Fruit fly (Drosophila melanogaster): Measurements from ENCODE around the gene CG9636.

Gene CG9636

dm6 chr3R:8206628-8207275 is 36.8 kb downstream of the CG9636 start:
- TF ChIP-seq CG16815 (GFP tag; optimal IDR thresholded peaks at IDR 0.05), result peak; percentile 26
- TF ChIP-seq sc (optimal IDR thresholded peaks at IDR 0.05), result no peak
- peak; percentile 15 for TF ChIP-seq sc (GFP tag; optimal IDR thresholded peaks at IDR 0.05)
- peak; percentile 56 for TF ChIP-seq CG9215 (GFP tag; IDR thresholded peaks at IDR 0.05)
- TF ChIP-seq CG14667 (GFP tag; IDR thresholded peaks at IDR 0.05), result 0 out of 2 replicates have a peak, but pooled peaks have one; percentile 12
- TF ChIP-seq Dip3 (GFP tag; optimal IDR thresholded peaks at IDR 0.05), result peak; percentile 37
- TF ChIP-seq CG13894 (tag; optimal IDR thresholded peaks at IDR 0.05), result no peak
- peak; percentile 43 for TF ChIP-seq jing (GFP tag; optimal IDR thresholded peaks at IDR 0.05)
- TF ChIP-seq wek (GFP tag; optimal IDR thresholded peaks at IDR 0.05), result no peak
- TF ChIP-seq CG11093 (GFP tag; IDR thresholded peaks at IDR 0.05), result 0 out of 3 replicates have a peak, but pooled peaks have one; percentile 49
- peak; percentile 33; the same call in 1 of the 2 replicates for TF ChIP-seq CG17328 (GFP tag; IDR thresholded peaks at IDR 0.05)
- 0 out of 2 replicates have a peak, but pooled peaks have one; percentile 38 for TF ChIP-seq CG11085 (GFP tag; IDR thresholded peaks at IDR 0.05)
- no peak for TF ChIP-seq CG4617 (GFP tag; optimal IDR thresholded peaks at IDR 0.05; ENCODE audit: borderline replicate concordance)
- TF ChIP-seq Eip74EF (GFP tag; optimal IDR thresholded peaks at IDR 0.05), result peak in 1 of 2 experiments; percentile 29
- TF ChIP-seq hb (GFP tag; IDR thresholded peaks at IDR 0.05; ENCODE audit: partially characterized antibody), result no peak
- TF ChIP-seq Lim3 (GFP tag; IDR thresholded peaks at IDR 0.05), result peak; percentile 71; the same call in 1 of the 2 replicates
- TF ChIP-seq sob (GFP tag; IDR thresholded peaks at IDR 0.05), result no peak; the same call in 1 of the 2 replicates
- peak; percentile 45; the same call in 1 of the 2 replicates for TF ChIP-seq CG32767 (GFP tag; IDR thresholded peaks at IDR 0.05)
- TF ChIP-seq CG11696 (GFP tag; IDR thresholded peaks at IDR 0.05), result no peak
- peak; percentile 53 for TF ChIP-seq Dek (tag; optimal IDR thresholded peaks at IDR 0.05)
- peak; percentile 65 for TF ChIP-seq CG18262 (tag; optimal IDR thresholded peaks at IDR 0.05)
- TF ChIP-seq Ssrp (tag; optimal IDR thresholded peaks at IDR 0.05), result peak; percentile 52
- TF ChIP-seq gce (GFP tag; IDR thresholded peaks at IDR 0.05), result no peak
- TF ChIP-seq CG15479 (GFP tag; optimal IDR thresholded peaks at IDR 0.05), result no peak
- TF ChIP-seq HLH3B (GFP tag; IDR thresholded peaks at IDR 0.05), result 0 out of 2 replicates have a peak, but pooled peaks have one; percentile 16
- TF ChIP-seq CG9727 (GFP tag; optimal IDR thresholded peaks at IDR 0.05), result peak; percentile 40
- TF ChIP-seq Asciz (GFP tag; optimal IDR thresholded peaks at IDR 0.05), result peak; percentile 46
- TF ChIP-seq CG31388 (GFP tag; optimal IDR thresholded peaks at IDR 0.05), result no peak
- peak; percentile 49; the same call in 1 of the 2 replicates for TF ChIP-seq CG31224 (GFP tag; IDR thresholded peaks at IDR 0.05)
- no peak for TF ChIP-seq CG7271 (tag; optimal IDR thresholded peaks at IDR 0.05)
- TF ChIP-seq vfl (GFP tag; optimal IDR thresholded peaks at IDR 0.05), result no peak
- peak; percentile 97 for TF ChIP-seq D19B (GFP tag; optimal IDR thresholded peaks at IDR 0.05)
- TF ChIP-seq CG2678 (tag; optimal IDR thresholded peaks at IDR 0.05), result peak; percentile 83
- no peak for TF ChIP-seq Kr (GFP tag; optimal IDR thresholded peaks at IDR 0.05)
- TF ChIP-seq gsb (GFP tag; IDR thresholded peaks at IDR 0.05), result 0 out of 2 replicates have a peak, but pooled peaks have one; percentile 30
- peak; percentile 57 for TF ChIP-seq tap (tag; optimal IDR thresholded peaks at IDR 0.05)
- peak; percentile 45 for TF ChIP-seq CG8281 (tag; optimal IDR thresholded peaks at IDR 0.05)
- TF ChIP-seq Xrp1 (GFP tag; IDR thresholded peaks at IDR 0.05), result peak; percentile 35; the same call in 1 of the 2 replicates
- TF ChIP-seq CG13424 (tag; optimal IDR thresholded peaks at IDR 0.05), result peak; percentile 64
- no peak; the same call in 2 of the 3 replicates for TF ChIP-seq croc (GFP tag; conservative IDR thresholded peaks at IDR 0.05)
- no peak for TF ChIP-seq tin (GFP tag; optimal IDR thresholded peaks at IDR 0.05)
- peak; percentile 38 for TF ChIP-seq NfI (GFP tag; optimal IDR thresholded peaks at IDR 0.05)
- TF ChIP-seq eve (GFP tag; optimal IDR thresholded peaks at IDR 0.05), result peak in 1 of 2 experiments; percentile 88
- no peak for TF ChIP-seq prd (optimal IDR thresholded peaks at IDR 0.05)
- TF ChIP-seq prd (GFP tag; IDR thresholded peaks at IDR 0.05), result peak; percentile 56; the same call in 2 of the 3 replicates
- TF ChIP-seq ara (GFP tag; IDR thresholded peaks at IDR 0.05), result peak; percentile 48; the same call in 1 of the 2 replicates
- TF ChIP-seq lilli (GFP tag; optimal IDR thresholded peaks at IDR 0.05), result peak; percentile 55
- peak; percentile 60 for TF ChIP-seq unpg (GFP tag; optimal IDR thresholded peaks at IDR 0.05)
- peak; percentile 52 for TF ChIP-seq dmrt11E (tag; optimal IDR thresholded peaks at IDR 0.05)

Measured in whole organism, embryonic.